Worm (Caenorhabditis elegans) whole organism, L1 larva: ENCODE data around the gene swt-2.
"Not testable (repeated sequence)": the region's sequence is repeated elsewhere in the genome, so short reads cannot be mapped to it uniquely, and the experiment has no call there.

Source experiments
- ama-1 ChIP-seq: fragments of 150-350 bp; optimal IDR thresholded peaks from 2 replicates; lab custom pipeline; 2014
- lin-15B ChIP-seq: fragments of 150-350 bp; sonication (generic microtip); optimal IDR thresholded peaks from 3 replicates; lab custom pipeline; 2014; ENCODE audit warnings: missing biosample characterization, missing genetic modification characterization
- lir-3 ChIP-seq: sonication (generic microtip); optimal IDR thresholded peaks from 2 replicates; lab custom pipeline; 2016; ENCODE audit warnings: mild to moderate bottlenecking, missing genetic modification characterization, moderate library complexity, missing compliant biosample characterization; ENCODE audit not compliant: poor library complexity
- nhr-237 ChIP-seq: fragments of 150-350 bp; optimal IDR thresholded peaks from 2 replicates; lab custom pipeline; 2014; ENCODE audit warnings: missing biosample characterization, missing genetic modification characterization
- nhr-28 ChIP-seq: fragments of 150-350 bp; optimal IDR thresholded peaks from 2 replicates; lab custom pipeline; 2014; ENCODE audit warnings: missing biosample characterization, missing genetic modification characterization
- vab-15 ChIP-seq: sonication (generic microtip); optimal IDR thresholded peaks from 2 replicates; lab custom pipeline; 2017; ENCODE audit warnings: missing genotype, mild to moderate bottlenecking, missing genetic modification characterization, missing compliant biosample characterization

- TF ChIP-seq nhr-237; lin-15B; ama-1; vab-15 (tag; lab: Kevin White, UChicago); lir-3 (tag; lab: Kevin White, UChicago); nhr-28 (tag; lab: Kevin White, UChicago): not testable (repeated sequence)
Measured at ce11 chrV:7511465-7511864, 18.5 kb upstream of the swt-2 start, which contains the start of gene nhr-171.
